Worm (Caenorhabditis elegans) whole organism, L4 larva: ENCODE results near the gene nhr-102.

ENCODE experiments used
- F10B5.3 ChIP-seq: sonication (generic microtip); optimal IDR thresholded peaks from 2 replicates; lab custom pipeline; 2016; ENCODE audit warnings: mild to moderate bottlenecking, missing genetic modification characterization, missing compliant biosample characterization
- F26F4.8 ChIP-seq: fragments of 200-800 bp; sonication (Bioruptor generic); conservative IDR thresholded peaks from 2 replicates; pipeline ENCODE4 v1.3.6; 2022; ENCODE audit warnings: missing genetic modification characterization, missing compliant biosample characterization
- T20F7.1 ChIP-seq: fragments of 200-800 bp; sonication (Bioruptor generic); optimal IDR thresholded peaks from 2 replicates; lab custom pipeline; 2018; ENCODE audit warnings: mild to moderate bottlenecking, missing genetic modification characterization, missing compliant biosample characterization
- ZK337.2 ChIP-seq: fragments of 200-800 bp; sonication (Bioruptor generic); IDR thresholded peaks from 2 replicates; pipeline ENCODE4 v1.3.6; 2022; ENCODE audit warnings: missing genetic modification reagents, missing genetic modification characterization, missing compliant biosample characterization
- attf-4 ChIP-seq: sonication (generic microtip); optimal IDR thresholded peaks from 3 replicates; lab custom pipeline; 2017; ENCODE audit warnings: missing biosample characterization, missing genetic modification characterization
- ceh-28 ChIP-seq: fragments of 150-350 bp; optimal IDR thresholded peaks from 2 replicates; lab custom pipeline; 2014; ENCODE audit warnings: missing biosample characterization, missing genetic modification reagents, missing genetic modification characterization
- ceh-32 ChIP-seq: sonication (generic microtip); optimal IDR thresholded peaks from 2 replicates; lab custom pipeline; 2016; ENCODE audit warnings: mild to moderate bottlenecking, missing genetic modification characterization, missing compliant biosample characterization; ENCODE audit not compliant: poor library complexity
- daf-12 ChIP-seq: fragments of 150-350 bp; optimal IDR thresholded peaks from 2 replicates; lab custom pipeline; 2014; ENCODE audit warnings: missing biosample characterization, missing genetic modification reagents, missing genetic modification characterization
- daf-16 ChIP-seq, 3 experiments: sonication (generic microtip); optimal IDR thresholded peaks; 2 replicates each; lab custom pipeline; 2016 to 2017; ENCODE audit warnings: missing genetic modification characterization in 3 of 3, missing genetic modification reagents in 3 of 3, mild to moderate bottlenecking in 2 of 3, missing compliant biosample characterization in 2 of 3, missing biosample characterization in 1 of 3, moderate library complexity in 1 of 3
- daf-8 ChIP-seq: fragments of 200-800 bp; sonication (Bioruptor generic); IDR thresholded peaks from 2 replicates; pipeline ENCODE4 v1.3.6; 2022; ENCODE audit warnings: missing genetic modification characterization, missing compliant biosample characterization
- dmd-6 ChIP-seq: fragments of 200-800 bp; sonication (Bioruptor generic); IDR thresholded peaks from 2 replicates; pipeline ENCODE4 v1.3.6; 2022; ENCODE audit warnings: missing genetic modification reagents, missing genetic modification characterization, missing compliant biosample characterization
- dmd-8 ChIP-seq: fragments of 200-800 bp; sonication (Bioruptor generic); IDR thresholded peaks from 2 replicates; pipeline ENCODE4 v1.3.6; 2022; ENCODE audit warnings: missing genetic modification characterization, missing compliant biosample characterization
- dve-1 ChIP-seq: sonication (generic microtip); optimal IDR thresholded peaks from 2 replicates; lab custom pipeline; 2017; ENCODE audit warnings: antibody characterized with exemption, mild to moderate bottlenecking, missing genetic modification characterization, missing compliant biosample characterization; ENCODE audit not compliant: insufficient read depth
- hlh-11 ChIP-seq: fragments of 200-800 bp; sonication (Bioruptor generic); optimal IDR thresholded peaks from 2 replicates; lab custom pipeline; 2018; ENCODE audit warnings: mild to moderate bottlenecking, missing genetic modification characterization, missing compliant biosample characterization
- hlh-30 ChIP-seq: sonication (generic microtip); optimal IDR thresholded peaks from 2 replicates; lab custom pipeline; 2017; ENCODE audit warnings: antibody characterized with exemption, mild to moderate bottlenecking, missing genetic modification characterization, missing compliant biosample characterization; ENCODE audit not compliant: insufficient read depth
- jun-1 ChIP-seq: fragments of 150-350 bp; optimal IDR thresholded peaks from 2 replicates; lab custom pipeline; 2014; ENCODE audit warnings: missing biosample characterization, missing genetic modification reagents, missing genetic modification characterization
- lsy-2 ChIP-seq, 2 experiments: fragments of 150-350 bp in 1 of 2; sonication (generic microtip) in 1 of 2; optimal IDR thresholded peaks; 2 replicates each; lab custom pipeline; 2014 to 2017; ENCODE audit warnings: missing biosample characterization in 2 of 2, missing genetic modification characterization in 2 of 2
- mdl-1 ChIP-seq, 2 experiments: fragments of 150-350 bp in 1 of 2; sonication (generic microtip) in 1 of 2; optimal IDR thresholded peaks; 2 replicates each; lab custom pipeline; 2014 to 2017; ENCODE audit warnings: missing biosample characterization in 2 of 2, missing genetic modification characterization in 2 of 2
- mxl-2 ChIP-seq: fragments of 200-800 bp; sonication (Bioruptor generic); conservative IDR thresholded peaks from 2 replicates; pipeline ENCODE4 v1.3.6; 2022; ENCODE audit warnings: missing genetic modification reagents, missing genetic modification characterization, missing compliant biosample characterization
- mxl-3 ChIP-seq: fragments of 200-800 bp; sonication (Bioruptor generic); optimal IDR thresholded peaks from 2 replicates; lab custom pipeline; 2018; ENCODE audit warnings: mild to moderate bottlenecking, missing genetic modification characterization, missing compliant biosample characterization
- nhr-237 ChIP-seq: sonication (generic microtip); optimal IDR thresholded peaks from 2 replicates; lab custom pipeline; 2017; ENCODE audit warnings: missing biosample characterization, missing genetic modification characterization
- nhr-25 ChIP-seq: sonication (generic microtip); optimal IDR thresholded peaks from 2 replicates; lab custom pipeline; 2017; ENCODE audit warnings: missing genetic modification characterization, mild to moderate bottlenecking, missing compliant biosample characterization, antibody characterized with exemption, moderate library complexity, borderline replicate concordance; ENCODE audit not compliant: insufficient read depth
- nhr-28 ChIP-seq: fragments of 150-350 bp; optimal IDR thresholded peaks from 2 replicates; lab custom pipeline; 2014; ENCODE audit warnings: missing biosample characterization, missing genetic modification characterization
- nhr-42 ChIP-seq: fragments of 200-800 bp; sonication (Bioruptor generic); IDR thresholded peaks from 2 replicates; pipeline ENCODE4 v1.3.6; 2022; ENCODE audit warnings: missing genetic modification characterization, missing compliant biosample characterization
- nhr-76 ChIP-seq: fragments of 150-350 bp; optimal IDR thresholded peaks from 2 replicates; lab custom pipeline; 2014; ENCODE audit warnings: missing biosample characterization, missing genetic modification characterization
- nhr-77 ChIP-seq: fragments of 150-350 bp; optimal IDR thresholded peaks from 2 replicates; lab custom pipeline; 2014; ENCODE audit warnings: missing biosample characterization, missing genetic modification characterization
- php-3 ChIP-seq: fragments of 200-800 bp; sonication (Bioruptor generic); IDR thresholded peaks from 2 replicates; pipeline ENCODE4 v1.3.6; 2022; ENCODE audit warnings: missing genetic modification reagents, missing genetic modification characterization, missing compliant biosample characterization
- pqm-1 ChIP-seq: sonication (generic microtip); optimal IDR thresholded peaks from 2 replicates; lab custom pipeline; 2017; ENCODE audit warnings: missing biosample characterization, missing genetic modification characterization
- set-16 ChIP-seq: fragments of 200-800 bp; sonication (Bioruptor generic); IDR thresholded peaks from 2 replicates; pipeline ENCODE4 v1.3.6; 2022; ENCODE audit warnings: missing genetic modification reagents, missing genetic modification characterization, missing compliant biosample characterization
- snpc-1.2 ChIP-seq: fragments of 200-800 bp; sonication (Bioruptor generic); IDR thresholded peaks from 2 replicates; pipeline ENCODE4 v1.3.6; 2022; ENCODE audit warnings: missing genetic modification reagents, missing genetic modification characterization, missing compliant biosample characterization
- tag-97 ChIP-seq: fragments of 200-800 bp; sonication (Bioruptor generic); IDR thresholded peaks from 2 replicates; pipeline ENCODE4 v1.3.6; 2022; ENCODE audit warnings: missing genetic modification characterization, missing compliant biosample characterization
- unc-62 ChIP-seq, 3 experiments: fragments of 150-350 bp in 1 of 3; sonication (generic microtip); optimal IDR thresholded peaks in 2 of 3; peaks in 1 of 3; 1 replicate in 1 of 3; 2 replicates in 2 of 3; lab custom pipeline; 2014 to 2017; ENCODE audit warnings: missing biosample characterization in 3 of 3, missing genetic modification characterization in 3 of 3, missing genetic modification reagents in 3 of 3, missing genotype in 1 of 3
- zip-2 ChIP-seq: fragments of 150-350 bp; optimal IDR thresholded peaks from 2 replicates; lab custom pipeline; 2014; ENCODE audit warnings: missing biosample characterization, missing genetic modification characterization
- ztf-11 ChIP-seq: fragments of 150-350 bp; optimal IDR thresholded peaks from 2 replicates; lab custom pipeline; 2014; ENCODE audit warnings: missing biosample characterization, missing genetic modification characterization
- ztf-7 ChIP-seq: fragments of 150-350 bp; optimal IDR thresholded peaks from 2 replicates; lab custom pipeline; 2014; ENCODE audit warnings: missing biosample characterization, missing genetic modification characterization

Gene nhr-102

DNA sequence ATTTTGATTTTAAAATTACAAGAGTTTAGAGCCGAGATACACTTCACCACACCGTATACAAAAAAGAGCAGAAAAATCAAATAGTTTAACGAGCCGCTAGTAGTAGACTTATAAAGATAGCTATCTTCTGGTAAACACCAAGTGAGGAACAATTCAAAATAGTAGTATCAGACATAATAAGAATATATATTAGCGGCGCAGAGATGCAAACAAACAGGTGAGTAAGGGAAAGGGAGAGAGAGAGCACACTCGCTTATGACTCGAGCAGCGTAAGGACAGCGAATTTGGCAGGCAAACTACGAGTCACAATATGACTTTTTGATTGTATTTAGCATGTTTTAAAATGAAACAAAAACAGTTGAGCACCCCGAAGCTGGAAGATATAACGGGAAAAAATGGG lies 15.1 kb upstream of the nhr-102 start (continued):
- TF ChIP-seq daf-16 (GFP tag; optimal IDR thresholded peaks at IDR 0.05; lab: Kevin White, UChicago) = no peak
- peak; percentile 89 for TF ChIP-seq daf-16 (tag; optimal IDR thresholded peaks at IDR 0.05; lab: Kevin White, UChicago)
- no peak for TF ChIP-seq mxl-2 (GFP tag; lab: Robert Waterston, UW)

- TF ChIP-seq nhr-237 (no peak), nhr-25 (no peak), ceh-32 (tag; lab: Kevin White, UChicago) (no peak), daf-16 (GFP tag; optimal IDR thresholded peaks at IDR 0.05; lab: Kevin White, UChicago) (no peak), daf-16 (tag; optimal IDR thresholded peaks at IDR 0.05; lab: Kevin White, UChicago) (peak; percentile 78), tag-97 (GFP tag; lab: Robert Waterston, UW) (no peak), hlh-11 (peak; percentile 18), snpc-1.2 (GFP tag; lab: Robert Waterston, UW) (no peak), T20F7.1 (GFP tag; lab: Kevin White, UChicago) (no peak), zip-2 (no peak), nhr-28 (tag; lab: Kevin White, UChicago) (peak; percentile 60), daf-8 (GFP tag; lab: Robert Waterston, UW) (no peak), ZK337.2 (no peak), jun-1 (tag; lab: Kevin White, UChicago) (no peak), unc-62 (GFP tag; optimal IDR thresholded peaks at IDR 0.05 in 1 of 2; lab: Kevin White, UChicago) (no peak), unc-62 (tag; optimal IDR thresholded peaks at IDR 0.05; lab: Kevin White, UChicago) (no peak), F26F4.8 (GFP tag; lab: Robert Waterston, UW) (no peak), dmd-8 (GFP tag; lab: Robert Waterston, UW) (no peak), daf-12 (tag; lab: Kevin White, UChicago) (no peak), set-16 (GFP tag; lab: Robert Waterston, UW) (no peak), ztf-7 (no peak), mxl-3 (no peak), ztf-11 (tag; lab: Kevin White, UChicago) (no peak), lsy-2 (tag; optimal IDR thresholded peaks at IDR 0.05; lab: Kevin White, UChicago) (no peak), dmd-6 (peak; percentile 35; the same call in 1 of the 2 replicates), nhr-76 (no peak)
Measured at ce11 chrV:15890115-15890514, 13.9 kb upstream of the nhr-102 start.

DNA sequence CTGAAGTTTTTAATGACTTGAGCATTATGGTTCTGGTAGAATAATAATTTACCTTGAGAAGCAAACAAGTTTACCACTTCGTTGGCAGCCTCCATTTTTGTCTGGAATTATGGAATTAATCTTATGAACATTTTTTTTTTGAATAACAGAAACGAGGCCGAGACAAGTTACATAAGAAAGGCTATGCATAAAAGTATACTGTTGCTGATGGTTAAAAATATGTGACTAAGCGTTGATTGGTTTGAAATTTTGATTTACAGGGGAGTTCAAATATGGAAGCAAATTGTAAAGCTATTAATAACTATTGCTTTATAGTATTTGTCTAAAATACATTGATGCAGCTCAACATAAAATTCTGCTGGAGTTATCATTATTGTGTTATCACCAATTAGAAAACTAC lies 12.5 kb upstream of the nhr-102 start, which contains the start of gene cgt-1:
TSS of gene cgt-1 (minus strand) at position 101 of the 400 bp plus-strand sequence.
- TF ChIP-seq daf-16 (GFP tag; optimal IDR thresholded peaks at IDR 0.05; lab: Kevin White, UChicago) = no peak
- TF ChIP-seq daf-16 (tag; optimal IDR thresholded peaks at IDR 0.05; lab: Kevin White, UChicago) = peak; percentile 3
- peak; percentile 10 for TF ChIP-seq dve-1
- no peak for TF ChIP-seq nhr-42 (GFP tag; lab: Robert Waterston, UW)

- TF ChIP-seq hlh-11 (peak; percentile 79), F10B5.3 (tag; lab: Kevin White, UChicago) (no peak), nhr-28 (tag; lab: Kevin White, UChicago) (peak; percentile 82), attf-4 (tag; lab: Kevin White, UChicago) (no peak), hlh-30 (peak; percentile 49), ceh-28 (no peak), mxl-3 (peak; percentile 48), snpc-1.2 (GFP tag; lab: Robert Waterston, UW) (no peak), mdl-1 (tag; optimal IDR thresholded peaks at IDR 0.05; lab: Kevin White, UChicago) (peak in 1 of 2 experiments; percentile 29), php-3 (GFP tag; lab: Robert Waterston, UW) (peak; percentile 60; the same call in 1 of the 2 replicates), dmd-6 (peak; percentile 86), pqm-1 (tag; lab: Kevin White, UChicago) (peak; percentile 84), dve-1 (peak; percentile 48), daf-8 (GFP tag; lab: Robert Waterston, UW) (no peak), nhr-77 (tag; lab: Kevin White, UChicago) (peak; percentile 32), daf-16 (GFP tag; optimal IDR thresholded peaks at IDR 0.05; lab: Kevin White, UChicago) (no peak), daf-16 (tag; optimal IDR thresholded peaks at IDR 0.05; lab: Kevin White, UChicago) (peak; percentile 87)
Measured at ce11 chrV:15887708-15888295, 11.6 kb upstream of the nhr-102 start.
